Fruit fly (Drosophila melanogaster): ENCODE results near the gene Traf4.

DNA sequence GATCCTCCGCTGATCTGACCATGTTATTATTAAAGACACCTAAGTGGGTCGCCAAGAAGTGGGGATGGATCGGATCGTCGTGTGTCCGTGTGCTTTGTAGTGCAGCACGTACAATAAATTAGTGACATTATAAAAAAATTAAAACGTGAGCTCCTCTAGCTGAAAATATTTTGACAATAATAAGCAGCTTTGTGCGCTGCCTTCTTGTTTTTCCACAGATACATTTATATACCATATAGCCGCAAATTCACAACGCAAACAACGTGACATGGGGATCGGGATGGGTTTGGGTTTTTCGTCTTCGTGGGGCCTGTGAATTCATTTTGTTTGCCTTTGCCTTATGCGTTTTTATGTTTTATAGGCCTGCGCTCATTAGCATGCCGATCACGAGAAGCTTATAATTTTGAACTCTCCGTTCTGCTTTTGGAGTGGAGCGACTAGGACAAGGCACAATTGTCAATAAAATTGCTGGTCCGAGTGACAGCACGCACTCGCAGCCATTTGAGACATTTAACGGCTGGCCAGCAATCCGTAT lies 4.1 kb downstream of the Traf4 start:
- TF ChIP-seq Ets98B (GFP tag; IDR thresholded peaks at IDR 0.05): no peak
- no peak for TF ChIP-seq CG8301 (tag; optimal IDR thresholded peaks at IDR 0.05)
- TF ChIP-seq fd96Ca (GFP tag; IDR thresholded peaks at IDR 0.05): no peak
- no peak for TF ChIP-seq CG4496 (GFP tag; IDR thresholded peaks at IDR 0.05)
- no peak for TF ChIP-seq D1 (tag; optimal IDR thresholded peaks at IDR 0.05)
- TF ChIP-seq CG9948 (tag; optimal IDR thresholded peaks at IDR 0.05): no peak
- TF ChIP-seq CG13204 (GFP tag; optimal IDR thresholded peaks at IDR 0.05): no peak
- TF ChIP-seq CG10348 (GFP tag; IDR thresholded peaks at IDR 0.05): no peak
- no peak for TF ChIP-seq CG34367 (tag; optimal IDR thresholded peaks at IDR 0.05)
- no peak for TF ChIP-seq CG14655 (GFP tag; optimal IDR thresholded peaks at IDR 0.05)
- no peak for TF ChIP-seq Snoo (tag; optimal IDR thresholded peaks at IDR 0.05)
- TF ChIP-seq CG12605 (GFP tag; IDR thresholded peaks at IDR 0.05): no peak
